Fruit fly (Drosophila melanogaster) whole organism, pupa: Measurements from ENCODE around the gene Vha16-2.

Experiments
- CG10348 ChIP-seq: fragments of 200-800 bp; sonication (Bioruptor generic); IDR thresholded peaks from 2 replicates; pipeline ENCODE4 v1.3.6; 2022; ENCODE audit warnings: missing biosample characterization, missing genetic modification characterization
- CG12605 ChIP-seq: fragments of 200-800 bp; sonication (Bioruptor generic); IDR thresholded peaks from 2 replicates; pipeline ENCODE4 v1.3.6; 2022; ENCODE audit warnings: missing biosample characterization, missing genetic modification characterization
- CG13204 ChIP-seq: fragments of 200-800 bp; sonication (Bioruptor generic); optimal IDR thresholded peaks from 2 replicates; lab custom pipeline; 2018; ENCODE audit warnings: missing biosample characterization, mild to moderate bottlenecking, missing genetic modification characterization, moderate library complexity
- CG14655 ChIP-seq: fragments of 200-800 bp; sonication (Bioruptor generic); optimal IDR thresholded peaks from 3 replicates; lab custom pipeline; 2017; ENCODE audit warnings: mild to moderate bottlenecking, missing biosample characterization, missing genetic modification reagents, missing genetic modification characterization
- CG15710 ChIP-seq: fragments of 200-800 bp; sonication (Bioruptor generic); optimal IDR thresholded peaks from 2 replicates; lab custom pipeline; 2018; ENCODE audit warnings: missing biosample characterization, mild to moderate bottlenecking, missing genetic modification characterization, moderate library complexity
- CG17806 ChIP-seq: fragments of 200-800 bp; sonication (Bioruptor generic); optimal IDR thresholded peaks from 2 replicates; lab custom pipeline; 2018; ENCODE audit warnings: missing biosample characterization, mild to moderate bottlenecking, missing genetic modification characterization, moderate library complexity
- CG32121 ChIP-seq: fragments of 200-800 bp; sonication (Bioruptor generic); IDR thresholded peaks from 2 replicates; pipeline ENCODE4 v1.3.6; 2022; ENCODE audit warnings: missing biosample characterization, missing genetic modification characterization
- CG34367 ChIP-seq: fragments of 200-800 bp; sonication (Bioruptor generic); optimal IDR thresholded peaks from 2 replicates; lab custom pipeline; 2018; ENCODE audit warnings: missing biosample characterization, mild to moderate bottlenecking, missing genetic modification characterization
- CG4496 ChIP-seq: fragments of 200-800 bp; sonication (Bioruptor generic); IDR thresholded peaks from 3 replicates; pipeline ENCODE4 v1.3.6; 2022; ENCODE audit warnings: missing biosample characterization, missing genetic modification characterization
- CG8159 ChIP-seq: fragments of 200-800 bp; sonication (Bioruptor generic); optimal IDR thresholded peaks from 3 replicates; lab custom pipeline; 2018; ENCODE audit warnings: missing biosample characterization, mild to moderate bottlenecking, missing genetic modification characterization, moderate library complexity
- CG8301 ChIP-seq: fragments of 200-800 bp; sonication (Bioruptor generic); optimal IDR thresholded peaks from 2 replicates; lab custom pipeline; 2018; ENCODE audit warnings: missing biosample characterization, mild to moderate bottlenecking, missing genetic modification characterization
- CG9948 ChIP-seq: fragments of 200-800 bp; sonication (Bioruptor generic); optimal IDR thresholded peaks from 2 replicates; lab custom pipeline; 2018; ENCODE audit warnings: missing biosample characterization, mild to moderate bottlenecking, missing genetic modification characterization, moderate library complexity
- D1 ChIP-seq: fragments of 200-800 bp; sonication (Bioruptor generic); optimal IDR thresholded peaks from 2 replicates; lab custom pipeline; 2018; ENCODE audit warnings: missing biosample characterization, mild to moderate bottlenecking, missing genetic modification characterization, moderate library complexity
- EcR ChIP-seq: fragments of 200-800 bp; sonication (Bioruptor generic); optimal IDR thresholded peaks from 3 replicates; lab custom pipeline; 2019; ENCODE audit warnings: missing biosample characterization, missing genetic modification characterization, mild to moderate bottlenecking, moderate library complexity, missing genetic modification reagents
- Ets98B ChIP-seq: fragments of 200-800 bp; sonication (Bioruptor generic); IDR thresholded peaks from 2 replicates; pipeline ENCODE4 v1.3.6; 2022; ENCODE audit warnings: missing biosample characterization, missing genetic modification characterization
- Pif1A ChIP-seq: fragments of 200-800 bp; sonication (Bioruptor generic); optimal IDR thresholded peaks from 3 replicates; lab custom pipeline; 2016; ENCODE audit warnings: missing biosample characterization, missing genetic modification characterization
- Pif1B ChIP-seq: fragments of 200-800 bp; sonication (Bioruptor generic); optimal IDR thresholded peaks from 3 replicates; lab custom pipeline; 2016; ENCODE audit warnings: missing biosample characterization, missing genetic modification characterization
- Snoo ChIP-seq: fragments of 200-800 bp; sonication (Bioruptor generic); optimal IDR thresholded peaks from 3 replicates; lab custom pipeline; 2017; ENCODE audit warnings: missing biosample characterization, mild to moderate bottlenecking, missing genetic modification characterization, inconsistent platforms
- fd96Ca ChIP-seq: fragments of 200-800 bp; sonication (Bioruptor generic); IDR thresholded peaks from 3 replicates; pipeline ENCODE4 v1.3.6; 2022; ENCODE audit warnings: missing biosample characterization, missing genetic modification characterization
- gl ChIP-seq: fragments of 200-800 bp; sonication (Bioruptor generic); optimal IDR thresholded peaks from 2 replicates; lab custom pipeline; 2018; ENCODE audit warnings: missing biosample characterization, mild to moderate bottlenecking, missing genetic modification characterization
- rn ChIP-seq: fragments of 200-800 bp; sonication (Bioruptor generic); IDR thresholded peaks from 2 replicates; pipeline ENCODE4 v1.3.6; 2022; ENCODE audit warnings: missing biosample characterization, missing genetic modification characterization

Vha16-2 gene

DNA sequence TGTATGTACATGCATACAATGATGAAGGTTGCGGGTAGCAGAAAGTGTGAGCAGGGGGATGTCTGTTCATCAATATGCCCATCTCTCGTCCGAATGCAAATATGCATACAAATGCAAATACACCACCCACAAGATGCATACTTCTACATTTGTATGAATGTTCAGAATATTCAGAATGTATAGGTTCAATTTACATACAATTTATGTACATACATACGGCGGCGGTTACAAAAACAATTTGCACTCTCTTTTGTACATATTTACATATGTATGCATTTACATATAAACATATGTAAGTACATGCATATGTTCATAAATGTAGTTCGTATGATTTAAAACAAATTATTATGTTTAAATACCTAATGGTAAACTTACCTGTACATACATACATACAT is 17.1 kb downstream of the Vha16-2 start:
- TF ChIP-seq CG15710 (tag; lab: Kevin White, UChicago) (no peak), CG10348 (GFP tag; lab: Robert Waterston, UW) (no peak), gl (tag; lab: Kevin White, UChicago) (no peak), CG4496 (GFP tag; lab: Robert Waterston, UW) (no peak)

DNA sequence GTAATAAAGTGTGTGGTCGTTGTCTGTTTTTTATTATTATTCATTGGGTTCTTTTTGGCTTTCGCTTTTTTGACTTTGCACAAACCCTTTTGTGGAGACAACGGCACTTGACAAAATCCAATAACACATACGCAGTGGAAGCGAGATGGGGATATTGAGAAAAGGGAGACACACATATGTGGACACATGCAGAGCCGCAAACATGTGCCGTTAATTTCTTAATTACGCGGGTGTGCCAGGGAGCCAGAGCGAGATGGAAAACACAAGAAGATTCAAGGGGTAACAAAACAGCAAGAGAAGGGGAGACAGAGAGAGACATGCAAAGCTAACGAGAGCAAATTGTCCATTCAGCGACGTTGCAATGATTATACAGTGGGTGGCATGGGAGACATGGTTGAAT is 17.7 kb downstream of the Vha16-2 start:
- TF ChIP-seq CG34367 = no peak
- TF ChIP-seq CG13204 = peak; percentile 29
- TF ChIP-seq CG8301 (tag; lab: Kevin White, UChicago) = no peak
- TF ChIP-seq CG32121 (GFP tag; lab: Robert Waterston, UW) = peak; percentile 54

DNA sequence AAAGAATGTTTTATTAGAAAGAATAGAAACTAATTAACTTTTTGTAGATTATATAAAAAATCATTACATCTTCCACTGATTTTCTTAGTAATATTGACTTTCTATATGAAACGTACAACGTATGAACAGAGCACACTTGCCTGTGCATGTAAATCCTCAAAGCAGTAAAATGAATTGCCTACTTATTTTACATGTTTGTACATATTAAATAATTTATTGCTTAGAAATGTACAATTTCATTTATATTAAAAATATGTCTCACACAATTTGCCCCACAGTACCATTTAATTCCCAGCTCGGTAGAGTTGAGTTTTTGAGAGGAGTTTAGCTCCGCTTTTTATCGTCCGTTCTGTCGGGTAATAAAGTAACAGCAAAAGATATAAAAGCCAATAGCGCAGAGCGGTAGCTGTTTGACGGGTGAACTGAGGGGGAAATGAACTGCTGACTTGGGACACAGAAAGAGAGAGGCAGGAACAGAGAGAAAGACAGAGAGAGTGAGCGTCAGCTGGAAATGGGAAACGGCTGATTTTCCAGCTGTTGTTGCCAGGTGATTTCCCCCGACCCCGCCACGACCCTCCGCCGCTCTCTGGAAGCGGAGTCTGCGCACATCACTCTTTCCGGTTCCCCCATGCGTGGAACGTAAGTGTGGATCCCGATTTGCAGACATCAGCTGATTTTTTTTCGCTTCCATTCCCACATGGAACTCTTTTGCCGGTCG is 18.5 kb downstream of the Vha16-2 start:
- TF ChIP-seq CG17806 (tag; lab: Kevin White, UChicago) (peak; percentile 40), D1 (tag; lab: Kevin White, UChicago) (no peak), Snoo (tag; lab: Kevin White, UChicago) (no peak), CG32121 (GFP tag; lab: Robert Waterston, UW) (no peak), rn (GFP tag; lab: Robert Waterston, UW) (no peak), Ets98B (GFP tag; lab: Robert Waterston, UW) (peak; percentile 24; the same call in 1 of the 2 replicates), CG34367 (no peak), CG8159 (tag; lab: Kevin White, UChicago) (peak; percentile 47), fd96Ca (GFP tag; lab: Robert Waterston, UW) (no peak), CG13204 (peak; percentile 57), EcR (GFP tag; lab: Kevin White, UChicago) (peak; percentile 90), CG14655 (GFP tag; lab: Kevin White, UChicago) (peak; percentile 67), CG4496 (GFP tag; lab: Robert Waterston, UW) (no peak), CG12605 (GFP tag; lab: Robert Waterston, UW) (no peak; the same call in 1 of the 2 replicates), CG10348 (GFP tag; lab: Robert Waterston, UW) (no peak), CG15710 (tag; lab: Kevin White, UChicago) (peak; percentile 22), Pif1A (GFP tag; lab: Kevin White, UChicago) (peak; percentile 41), CG8301 (tag; lab: Kevin White, UChicago) (peak; percentile 31), CG9948 (tag; lab: Kevin White, UChicago) (peak; percentile 26), gl (tag; lab: Kevin White, UChicago) (peak; percentile 7), Pif1B (GFP tag; lab: Kevin White, UChicago) (peak; percentile 46)

DNA sequence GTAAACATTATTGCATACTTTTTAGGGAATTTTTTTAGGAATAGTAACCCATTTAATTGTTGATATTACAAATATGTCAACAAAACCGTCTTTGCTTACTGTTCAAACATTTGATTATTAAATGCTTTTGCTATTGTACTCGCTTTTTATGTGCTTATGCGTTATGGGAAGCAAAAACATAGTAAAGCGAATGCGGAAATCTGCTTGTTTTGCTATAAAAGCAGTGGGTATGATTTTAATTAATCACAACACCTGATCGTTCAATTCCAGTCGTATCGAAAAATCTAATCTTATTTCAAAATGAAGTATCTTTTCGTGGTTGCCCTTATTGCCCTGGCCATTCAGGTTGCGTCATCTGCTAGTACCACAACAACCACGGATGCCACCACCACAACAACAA is 33.6 kb downstream of the Vha16-2 start, which contains the start of gene CG33500:
Gene CG33500, plus strand, starts transcription at position 301 of the 400 bp plus-strand sequence.
- no peak for TF ChIP-seq gl (tag; lab: Kevin White, UChicago)
- TF ChIP-seq Ets98B (GFP tag; lab: Robert Waterston, UW) = no peak
- TF ChIP-seq EcR (GFP tag; lab: Kevin White, UChicago) = no peak
- TF ChIP-seq CG13204 = no peak
- no peak for TF ChIP-seq CG34367
- no peak for TF ChIP-seq CG8301 (tag; lab: Kevin White, UChicago)
- no peak for TF ChIP-seq CG14655 (GFP tag; lab: Kevin White, UChicago)

DNA sequence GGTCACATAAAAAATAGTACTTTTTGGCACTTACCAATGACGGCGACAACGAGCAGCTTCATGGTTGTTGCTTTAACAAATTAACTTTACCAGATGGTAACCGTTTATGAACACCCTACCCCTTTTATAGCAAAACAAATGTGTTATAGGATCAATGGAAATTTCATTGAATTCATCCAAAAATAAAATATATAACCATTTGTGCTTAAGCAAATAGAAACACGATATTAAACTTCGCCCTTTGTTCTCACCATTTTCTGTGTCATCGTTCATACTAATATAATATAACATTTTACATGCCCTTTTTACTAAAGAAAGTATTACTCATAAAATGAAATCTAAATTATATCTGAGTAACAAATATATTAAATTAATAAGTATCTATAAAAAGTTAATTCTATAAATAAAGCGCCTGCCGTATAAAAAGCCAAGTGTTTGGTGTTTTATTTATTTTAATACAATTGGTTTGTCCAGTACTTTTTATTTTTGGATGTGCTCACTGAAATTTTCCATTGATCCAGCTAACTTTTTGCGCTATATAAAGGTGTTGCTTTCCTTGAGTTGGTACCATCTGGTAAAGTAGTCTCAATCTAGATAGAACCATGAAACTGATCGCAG is 34.6 kb downstream of the Vha16-2 start, which contains the start of the genes Sgs8 and Sgs7:
Gene Sgs8, minus strand, starts transcription at position 101 of the 618 bp plus-strand sequence.
Gene Sgs7, plus strand, starts transcription at position 568 of the 618 bp plus-strand sequence.
- TF ChIP-seq CG8301 (tag; lab: Kevin White, UChicago) (no peak), CG12605 (GFP tag; lab: Robert Waterston, UW) (no peak), CG15710 (tag; lab: Kevin White, UChicago) (no peak), EcR (GFP tag; lab: Kevin White, UChicago) (no peak), CG10348 (GFP tag; lab: Robert Waterston, UW) (no peak), rn (GFP tag; lab: Robert Waterston, UW) (no peak), CG34367 (no peak), Ets98B (GFP tag; lab: Robert Waterston, UW) (no peak), D1 (tag; lab: Kevin White, UChicago) (no peak), fd96Ca (GFP tag; lab: Robert Waterston, UW) (no peak), CG8159 (tag; lab: Kevin White, UChicago) (no peak), CG13204 (no peak), CG32121 (GFP tag; lab: Robert Waterston, UW) (no peak), CG9948 (tag; lab: Kevin White, UChicago) (no peak), Snoo (tag; lab: Kevin White, UChicago) (no peak), gl (tag; lab: Kevin White, UChicago) (no peak)

DNA sequence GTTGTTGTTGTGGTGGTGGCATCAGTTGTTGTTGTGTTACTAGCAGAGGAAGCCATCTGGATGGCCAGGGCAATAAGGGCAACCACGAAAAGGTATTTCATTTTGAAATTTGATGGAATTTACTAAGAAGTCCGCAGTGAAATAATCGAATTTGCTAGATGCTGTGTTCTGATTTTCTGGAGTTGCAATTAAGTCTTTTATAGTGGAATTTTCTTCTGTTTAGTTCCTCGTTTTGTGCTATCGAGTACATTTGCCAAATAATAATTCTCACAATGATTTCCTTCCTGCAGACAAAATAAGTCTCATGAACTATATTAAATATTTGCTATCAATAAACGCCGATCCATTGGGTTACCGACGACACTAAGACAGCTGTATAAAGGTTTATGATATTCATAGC is 35.7 kb downstream of the Vha16-2 start, which contains the start of gene CG33272:
Gene CG33272, minus strand, starts transcription at position 101 of the 400 bp plus-strand sequence.
- TF ChIP-seq Ets98B (GFP tag; lab: Robert Waterston, UW) = no peak
- TF ChIP-seq gl (tag; lab: Kevin White, UChicago) = no peak
- TF ChIP-seq D1 (tag; lab: Kevin White, UChicago) = no peak
- no peak for TF ChIP-seq CG32121 (GFP tag; lab: Robert Waterston, UW)
- TF ChIP-seq, all 21 proteins: peak for 0
